Fruit fly (Drosophila melanogaster) whole organism, embryonic: Measurements from ENCODE around the gene Roc1b.
A peak's percentile ranks its signal among the peaks of the same experiment; 100 is the strongest.

Source experiments
- Atf3 ChIP-seq: fragments of 200-800 bp; sonication (Bioruptor generic); optimal IDR thresholded peaks from 3 replicates; lab custom pipeline; 2016; ENCODE audit warnings: missing biosample characterization, missing genetic modification characterization
- Atf6 ChIP-seq: fragments of 200-800 bp; sonication (Bioruptor generic); IDR thresholded peaks from 2 replicates; pipeline ENCODE4 v1.3.6; 2022; ENCODE audit warnings: missing biosample characterization, missing genetic modification characterization
- CG11504 ChIP-seq: fragments of 200-800 bp; sonication (Bioruptor generic); optimal IDR thresholded peaks from 3 replicates; lab custom pipeline; 2019; ENCODE audit warnings: missing biosample characterization, mild to moderate bottlenecking, missing genetic modification characterization, moderate library complexity
- CG12104 ChIP-seq: fragments of 200-800 bp; sonication (Bioruptor generic); optimal IDR thresholded peaks from 3 replicates; lab custom pipeline; 2016; ENCODE audit warnings: missing biosample characterization, missing genetic modification characterization
- CG13296 ChIP-seq: fragments of 200-800 bp; sonication (Bioruptor generic); optimal IDR thresholded peaks from 3 replicates; lab custom pipeline; 2018; ENCODE audit warnings: missing biosample characterization, mild to moderate bottlenecking, missing genetic modification characterization
- CG13775 ChIP-seq: fragments of 200-800 bp; sonication (Bioruptor generic); optimal IDR thresholded peaks from 3 replicates; lab custom pipeline; 2017; ENCODE audit warnings: missing biosample characterization, mild to moderate bottlenecking, missing genetic modification characterization
- CG14710 ChIP-seq: fragments of 200-800 bp; sonication (Bioruptor generic); optimal IDR thresholded peaks from 3 replicates; lab custom pipeline; 2019; ENCODE audit warnings: missing biosample characterization, mild to moderate bottlenecking, missing genetic modification characterization, moderate library complexity
- CG15514 ChIP-seq: fragments of 200-800 bp; sonication (Bioruptor generic); optimal IDR thresholded peaks from 3 replicates; lab custom pipeline; 2017; ENCODE audit warnings: missing biosample characterization, missing genetic modification characterization, mild to moderate bottlenecking, moderate library complexity, missing genetic modification reagents
- CG17186 ChIP-seq: fragments of 200-800 bp; sonication (Bioruptor generic); optimal IDR thresholded peaks from 3 replicates; lab custom pipeline; 2017; ENCODE audit warnings: missing biosample characterization, missing genetic modification reagents, missing genetic modification characterization
- CG2202 ChIP-seq: fragments of 200-800 bp; sonication (Bioruptor generic); optimal IDR thresholded peaks from 2 replicates; lab custom pipeline; 2018; ENCODE audit warnings: missing biosample characterization, mild to moderate bottlenecking, missing genetic modification characterization
- CG33213 ChIP-seq: fragments of 200-800 bp; sonication (Bioruptor generic); optimal IDR thresholded peaks from 3 replicates; lab custom pipeline; 2016; ENCODE audit warnings: missing biosample characterization, missing genetic modification characterization
- CG33557 ChIP-seq: fragments of 200-800 bp; sonication (Bioruptor generic); optimal IDR thresholded peaks from 2 replicates; lab custom pipeline; 2019; ENCODE audit warnings: missing biosample characterization, mild to moderate bottlenecking, missing genetic modification characterization, moderate library complexity
- CG3847 ChIP-seq: fragments of 200-800 bp; sonication (Bioruptor generic); IDR thresholded peaks from 2 replicates; pipeline ENCODE4 v1.3.6; 2022; ENCODE audit warnings: missing biosample characterization, missing genetic modification characterization
- CG5245 ChIP-seq: fragments of 200-800 bp; sonication (Bioruptor generic); optimal IDR thresholded peaks from 3 replicates; lab custom pipeline; 2016; ENCODE audit warnings: missing biosample characterization, missing genetic modification characterization
- CG7839 ChIP-seq: fragments of 200-800 bp; sonication (Bioruptor generic); optimal IDR thresholded peaks from 3 replicates; lab custom pipeline; 2018; ENCODE audit warnings: missing biosample characterization, mild to moderate bottlenecking, missing genetic modification characterization, moderate library complexity
- CG8359 ChIP-seq: fragments of 200-800 bp; sonication (Bioruptor generic); optimal IDR thresholded peaks from 2 replicates; lab custom pipeline; 2017; ENCODE audit warnings: missing biosample characterization, mild to moderate bottlenecking, missing genetic modification characterization, borderline replicate concordance
- CG8388 ChIP-seq: fragments of 200-800 bp; sonication (Bioruptor generic); optimal IDR thresholded peaks from 2 replicates; lab custom pipeline; 2019; ENCODE audit warnings: missing biosample characterization, mild to moderate bottlenecking, missing genetic modification characterization, moderate library complexity
- Dip3 ChIP-seq: fragments of 200-800 bp; sonication (Bioruptor generic); optimal IDR thresholded peaks from 3 replicates; lab custom pipeline; 2016; ENCODE audit warnings: missing biosample characterization, missing genetic modification characterization
- Fer1 ChIP-seq: fragments of 200-800 bp; sonication (Bioruptor generic); optimal IDR thresholded peaks from 2 replicates; lab custom pipeline; 2017; ENCODE audit warnings: missing biosample characterization, mild to moderate bottlenecking, missing genetic modification characterization
- Gug ChIP-seq: fragments of 200-800 bp; sonication (Bioruptor generic); IDR thresholded peaks from 4 replicates; pipeline ENCODE4 v1.3.6; 2022; ENCODE audit warnings: missing biosample characterization, missing genetic modification characterization
- HLH54F ChIP-seq: fragments of 200-800 bp; sonication (Bioruptor generic); optimal IDR thresholded peaks from 3 replicates; lab custom pipeline; 2016; ENCODE audit warnings: missing biosample characterization, missing genetic modification characterization
- HmgZ ChIP-seq: fragments of 200-800 bp; sonication (Bioruptor generic); optimal IDR thresholded peaks from 2 replicates; lab custom pipeline; 2018; ENCODE audit warnings: missing biosample characterization, mild to moderate bottlenecking, missing genetic modification characterization
- Hr39 ChIP-seq: fragments of >200 bp; optimal IDR thresholded peaks from 2 replicates; lab custom pipeline; 2017
- Max ChIP-seq: fragments of 200-800 bp; sonication (Bioruptor generic); optimal IDR thresholded peaks from 2 replicates; lab custom pipeline; 2016; ENCODE audit warnings: missing biosample characterization, mild to moderate bottlenecking, missing genetic modification characterization
- Med ChIP-seq: fragments of 200-800 bp; sonication (Bioruptor generic); peaks from one replicate; lab custom pipeline; 2016; ENCODE audit warnings: missing biosample characterization, missing genetic modification characterization, mild to moderate bottlenecking, inconsistent platforms, moderate library complexity
- NC2α ChIP-seq: fragments of 200-800 bp; sonication (Bioruptor generic); optimal IDR thresholded peaks from 2 replicates; lab custom pipeline; 2016; ENCODE audit warnings: missing biosample characterization, missing genetic modification characterization
- Optix ChIP-seq: fragments of 200-800 bp; sonication (Bioruptor generic); IDR thresholded peaks from 3 replicates; pipeline ENCODE4 v1.3.6; 2022; ENCODE audit warnings: missing biosample characterization, missing genetic modification characterization
- Ravus ChIP-seq: fragments of 200-800 bp; sonication (Bioruptor generic); IDR thresholded peaks from 2 replicates; pipeline ENCODE4 v1.3.6; 2022; ENCODE audit warnings: missing biosample characterization, missing genetic modification characterization
- Rfx ChIP-seq: fragments of 200-800 bp; sonication (Bioruptor generic); IDR thresholded peaks from 2 replicates; pipeline ENCODE4 v1.3.6; 2022; ENCODE audit warnings: missing biosample characterization, missing genetic modification characterization
- Spps ChIP-seq: fragments of 200-800 bp; sonication (Bioruptor generic); optimal IDR thresholded peaks from 2 replicates; lab custom pipeline; 2018; ENCODE audit warnings: missing biosample characterization, mild to moderate bottlenecking, missing genetic modification characterization
- bab2 ChIP-seq: fragments of 200-800 bp; sonication (Bioruptor generic); optimal IDR thresholded peaks from 2 replicates; lab custom pipeline; 2016; ENCODE audit warnings: missing biosample characterization, missing genetic modification characterization
- bbx ChIP-seq: fragments of 200-800 bp; sonication (Bioruptor generic); IDR thresholded peaks from 2 replicates; pipeline ENCODE4 v1.3.6; 2022; ENCODE audit warnings: missing biosample characterization, missing genetic modification characterization; ENCODE audit not compliant: partially characterized antibody
- cad ChIP-seq: fragments of >200 bp; optimal IDR thresholded peaks from 2 replicates; lab custom pipeline; 2017; ENCODE audit warnings: missing biosample characterization, missing genetic modification characterization
- cg ChIP-seq: fragments of 200-800 bp; sonication (Bioruptor generic); optimal IDR thresholded peaks from 3 replicates; lab custom pipeline; 2019; ENCODE audit warnings: missing biosample characterization, mild to moderate bottlenecking, missing genetic modification characterization, moderate library complexity
- chm ChIP-seq: fragments of 200-800 bp; sonication (Bioruptor generic); IDR thresholded peaks from 2 replicates; pipeline ENCODE4 v1.3.6; 2022; ENCODE audit warnings: missing biosample characterization, missing genetic modification characterization
- ci ChIP-seq: fragments of 200-800 bp; sonication (Bioruptor generic); IDR thresholded peaks from 3 replicates; pipeline ENCODE4 v1.3.6; 2022; ENCODE audit warnings: missing biosample characterization, missing genetic modification characterization
- danr ChIP-seq: fragments of 200-800 bp; sonication (Bioruptor generic); IDR thresholded peaks from 2 replicates; pipeline ENCODE4 v1.3.6; 2022; ENCODE audit warnings: missing biosample characterization, missing genetic modification characterization
- dm ChIP-seq: fragments of 200-800 bp; sonication (Bioruptor generic); optimal IDR thresholded peaks from 3 replicates; lab custom pipeline; 2016; ENCODE audit warnings: missing biosample characterization, missing genetic modification characterization
- dysf ChIP-seq: fragments of 200-800 bp; sonication (Bioruptor generic); IDR thresholded peaks from 3 replicates; pipeline ENCODE4 v1.3.6; 2022; ENCODE audit warnings: missing biosample characterization, missing genetic modification characterization
- exex ChIP-seq: fragments of 200-800 bp; sonication (Bioruptor generic); optimal IDR thresholded peaks from 4 replicates; lab custom pipeline; 2018; ENCODE audit warnings: missing biosample characterization, mild to moderate bottlenecking, missing genetic modification characterization, moderate library complexity
- fd102C ChIP-seq: fragments of 200-800 bp; sonication (Bioruptor generic); optimal IDR thresholded peaks from 2 replicates; lab custom pipeline; 2018; ENCODE audit warnings: missing biosample characterization, mild to moderate bottlenecking, missing genetic modification characterization, moderate library complexity
- gsb-n ChIP-seq: fragments of 200-800 bp; sonication (Bioruptor generic); optimal IDR thresholded peaks from 3 replicates; lab custom pipeline; 2018; ENCODE audit warnings: missing biosample characterization, mild to moderate bottlenecking, missing genetic modification characterization
- hth ChIP-seq: fragments of >200 bp; optimal IDR thresholded peaks from 2 replicates; lab custom pipeline; 2017; ENCODE audit warnings: inconsistent platforms
- jing ChIP-seq: fragments of 200-800 bp; sonication (Bioruptor generic); optimal IDR thresholded peaks from 2 replicates; lab custom pipeline; 2018; ENCODE audit warnings: missing biosample characterization, mild to moderate bottlenecking, missing genetic modification characterization
- ken ChIP-seq: fragments of 200-800 bp; sonication (Bioruptor generic); IDR thresholded peaks from 3 replicates; pipeline ENCODE4 v1.3.6; 2022; ENCODE audit warnings: missing biosample characterization, missing genetic modification characterization
- lov ChIP-seq, 2 experiments: fragments of 200-800 bp in 1 of 2; fragments of >200 bp in 1 of 2; sonication (Bioruptor generic) in 1 of 2; IDR thresholded peaks in 1 of 2; optimal IDR thresholded peaks in 1 of 2; 2 replicates in 1 of 2; 3 replicates in 1 of 2; pipeline versions ENCODE4 v1.3.6 to Lab custom; 2017 to 2022; ENCODE audit warnings: missing biosample characterization in 1 of 2, missing genetic modification characterization in 1 of 2
- phol ChIP-seq: fragments of 200-800 bp; sonication (Bioruptor generic); optimal IDR thresholded peaks from 3 replicates; lab custom pipeline; 2018; ENCODE audit warnings: missing biosample characterization, mild to moderate bottlenecking, missing genetic modification characterization, moderate library complexity
- pum ChIP-seq: fragments of 200-800 bp; sonication (Bioruptor generic); optimal IDR thresholded peaks from 2 replicates; lab custom pipeline; 2016; ENCODE audit warnings: missing biosample characterization, missing genetic modification characterization
- slbo ChIP-seq: fragments of 200-800 bp; sonication (Bioruptor generic); IDR thresholded peaks from 2 replicates; pipeline ENCODE4 v1.3.6; 2022; ENCODE audit warnings: missing biosample characterization, missing genetic modification characterization
- sna ChIP-seq: fragments of 200-800 bp; sonication (Bioruptor generic); IDR thresholded peaks from 2 replicates; pipeline ENCODE4 v1.3.6; 2022; ENCODE audit warnings: missing biosample characterization, missing genetic modification characterization; ENCODE audit not compliant: partially characterized antibody
- zfh1 ChIP-seq: fragments of 200-800 bp; sonication (Bioruptor generic); IDR thresholded peaks from 3 replicates; pipeline ENCODE4 v1.3.6; 2022; ENCODE audit warnings: missing biosample characterization, missing genetic modification characterization

Roc1b gene

dm6 chr3L:361201-361600 is 3.4 kb downstream of the Roc1b start, which contains the start of the genes Cdc5 and CG1233 (continued):
- TF ChIP-seq Rfx (GFP tag; lab: Robert Waterston, UW) (peak; percentile 70), dm (peak; percentile 38), CG8359 (GFP tag; lab: Kevin White, UChicago) (no peak), exex (tag; lab: Kevin White, UChicago) (no peak), CG13296 (GFP tag; lab: Kevin White, UChicago) (no peak), cg (GFP tag; lab: Kevin White, UChicago) (no peak), pum (GFP tag; lab: Kevin White, UChicago) (peak; percentile 5), CG7839 (no peak), Atf3 (GFP tag; lab: Kevin White, UChicago) (peak; percentile 15), Hr39 (lab: Kevin White, UChicago) (no peak), CG17186 (GFP tag; lab: Kevin White, UChicago) (peak; percentile 32), chm (GFP tag; lab: Robert Waterston, UW) (no peak), Spps (tag; lab: Kevin White, UChicago) (no peak), CG12104 (GFP tag; lab: Kevin White, UChicago) (no peak), CG33213 (GFP tag; lab: Kevin White, UChicago) (peak; percentile 27), CG5245 (GFP tag; lab: Kevin White, UChicago) (no peak), Optix (0 out of 3 replicates have a peak, but pooled peaks have one; percentile 8), CG3847 (GFP tag; lab: Robert Waterston, UW) (peak; percentile 77), gsb-n (tag; lab: Kevin White, UChicago) (no peak), danr (no peak), CG8388 (GFP tag; lab: Kevin White, UChicago) (no peak), ci (GFP tag; lab: Robert Waterston, UW) (peak; percentile 78), slbo (GFP tag; lab: Robert Waterston, UW) (peak; percentile 49; the same call in 1 of the 2 replicates), bbx (GFP tag; lab: Robert Waterston, UW) (no peak), sna (GFP tag; lab: Robert Waterston, UW) (peak; percentile 69), Max (GFP tag; lab: Kevin White, UChicago) (peak; percentile 37), cad (GFP tag; lab: Kevin White, UChicago) (no peak), Ravus (no peak), phol (tag; lab: Kevin White, UChicago) (peak; percentile 80), HmgZ (tag; lab: Kevin White, UChicago) (peak; percentile 54), lov (optimal IDR thresholded peaks at IDR 0.05; lab: Kevin White, UChicago) (no peak), lov (GFP tag; IDR thresholded peaks at IDR 0.05; lab: Robert Waterston, UW) (no peak), CG11504 (no peak), Med (GFP tag; lab: Kevin White, UChicago) (peak; percentile 88), fd102C (GFP tag; lab: Kevin White, UChicago) (peak; percentile 41), HLH54F (GFP tag; lab: Kevin White, UChicago) (peak; percentile 46), NC2α (no peak), dysf (GFP tag; lab: Robert Waterston, UW) (0 out of 3 replicates have a peak, but pooled peaks have one; percentile 44), ken (peak; percentile 43; the same call in 1 of the 3 replicates), CG15514 (GFP tag; lab: Kevin White, UChicago) (peak; percentile 64), CG33557 (GFP tag; lab: Kevin White, UChicago) (peak; percentile 26), CG2202 (tag; lab: Kevin White, UChicago) (no peak), Atf6 (peak; percentile 40; the same call in 1 of the 2 replicates), CG13775 (GFP tag; lab: Kevin White, UChicago) (peak; percentile 64), Fer1 (no peak), zfh1 (GFP tag; lab: Robert Waterston, UW) (peak; percentile 63; the same call in 1 of the 3 replicates), Dip3 (GFP tag; lab: Kevin White, UChicago) (no peak), Gug (GFP tag; lab: Robert Waterston, UW) (no peak), CG14710 (tag; lab: Kevin White, UChicago) (peak; percentile 84), jing (no peak), hth (no peak), bab2 (peak; percentile 56)
